Fruit fly (Drosophila melanogaster): ENCODE data around the gene CG4768.

The CG4768 gene

dm6 chrX:16783743-16784142 lies 8.2 kb upstream of the CG4768 start, which contains the start of gene mRpL22 (continued):
- no peak for TF ChIP-seq Jarid2 (GFP tag; optimal IDR thresholded peaks at IDR 0.05)
- TF ChIP-seq CG17361 (GFP tag; IDR thresholded peaks at IDR 0.05) = peak; percentile 11; the same call in 1 of the 3 replicates
- no peak for TF ChIP-seq kah (GFP tag; optimal IDR thresholded peaks at IDR 0.05)
- no peak for TF ChIP-seq CG15696 (tag; optimal IDR thresholded peaks at IDR 0.05)
- peak; percentile 47 for TF ChIP-seq Dref (GFP tag; IDR thresholded peaks at IDR 0.05)
- TF ChIP-seq crp (GFP tag; optimal IDR thresholded peaks at IDR 0.05) = peak in 1 of 2 experiments; percentile 77
- no peak for TF ChIP-seq stc (GFP tag; IDR thresholded peaks at IDR 0.05)
- TF ChIP-seq Med (GFP tag) = peak; percentile 37
- TF ChIP-seq nom (GFP tag; optimal IDR thresholded peaks at IDR 0.05) = peak; percentile 8
- peak; percentile 50 for TF ChIP-seq CG2116 (GFP tag; optimal IDR thresholded peaks at IDR 0.05)
- TF ChIP-seq bbx (GFP tag; IDR thresholded peaks at IDR 0.05; ENCODE audit: partially characterized antibody) = peak; percentile 36; the same call in 1 of the 2 replicates
- TF ChIP-seq Ets97D (GFP tag; optimal IDR thresholded peaks at IDR 0.05) = peak; percentile 30
- TF ChIP-seq unc-4 (GFP tag; IDR thresholded peaks at IDR 0.05; ENCODE audit: partially characterized antibody) = 0 out of 2 replicates have a peak, but pooled peaks have one; percentile 19
- TF ChIP-seq en (GFP tag; optimal IDR thresholded peaks at IDR 0.05) = no peak
- TF ChIP-seq sob (GFP tag; IDR thresholded peaks at IDR 0.05) = no peak
- peak; percentile 20 for TF ChIP-seq CG12659 (GFP tag; optimal IDR thresholded peaks at IDR 0.05)

- TF ChIP-seq CG12659 (GFP tag; optimal IDR thresholded peaks at IDR 0.05) (peak; percentile 27), CG13287 (GFP tag; IDR thresholded peaks at IDR 0.05; ENCODE audit: partially characterized antibody) (peak; percentile 15; the same call in 1 of the 2 replicates), toy (GFP tag; IDR thresholded peaks at IDR 0.05) (no peak), HHEX (GFP tag; optimal IDR thresholded peaks at IDR 0.05) (no peak), HLH54F (GFP tag; optimal IDR thresholded peaks at IDR 0.05) (no peak), CG9437 (GFP tag; optimal IDR thresholded peaks at IDR 0.05) (peak; percentile 43), CG12155 (GFP tag; optimal IDR thresholded peaks at IDR 0.05) (no peak), CG1602 (GFP tag; optimal IDR thresholded peaks at IDR 0.05) (no peak), CG9932 (GFP tag; IDR thresholded peaks at IDR 0.05) (peak; percentile 26; the same call in 1 of the 2 replicates), vnd (GFP tag; IDR thresholded peaks at IDR 0.05; ENCODE audit: partially characterized antibody) (no peak), D19B (GFP tag; optimal IDR thresholded peaks at IDR 0.05) (no peak), CG3995 (GFP tag; optimal IDR thresholded peaks at IDR 0.05) (peak; percentile 72), CG10267 (tag; optimal IDR thresholded peaks at IDR 0.05) (peak; percentile 9), CG4282 (GFP tag; optimal IDR thresholded peaks at IDR 0.05) (no peak), CG16779 (GFP tag; IDR thresholded peaks at IDR 0.05) (no peak), TFAM (GFP tag; optimal IDR thresholded peaks at IDR 0.05) (no peak), BEAF-32 (GFP tag; optimal IDR thresholded peaks at IDR 0.05) (no peak), phol (tag; optimal IDR thresholded peaks at IDR 0.05) (peak; percentile 8), vvl (GFP tag; IDR thresholded peaks at IDR 0.05) (0 out of 2 replicates have a peak, but pooled peaks have one; percentile 30), CG17361 (GFP tag; IDR thresholded peaks at IDR 0.05) (no peak; the same call in 2 of the 3 replicates), Ets65A (GFP tag) (peak; percentile 79), Kr (GFP tag; optimal IDR thresholded peaks at IDR 0.05) (no peak), CG15269 (tag; optimal IDR thresholded peaks at IDR 0.05) (no peak), pan (optimal IDR thresholded peaks at IDR 0.05) (no peak), pan (GFP tag; optimal IDR thresholded peaks at IDR 0.05 in 1 of 2, IDR thresholded peaks at IDR 0.05 in 1 of 2) (peak in 1 of 2 experiments; percentile 22), seq (GFP tag; IDR thresholded peaks at IDR 0.05) (no peak), Side (GFP tag; optimal IDR thresholded peaks at IDR 0.05) (no peak), Doc3 (GFP tag; IDR thresholded peaks at IDR 0.05; ENCODE audit: partially characterized antibody) (0 out of 3 replicates have a peak, but pooled peaks have one; percentile 41), gsb (GFP tag; IDR thresholded peaks at IDR 0.05) (no peak), CG17612 (GFP tag; IDR thresholded peaks at IDR 0.05) (no peak), row (GFP tag; IDR thresholded peaks at IDR 0.05) (peak; percentile 48), chif (GFP tag; optimal IDR thresholded peaks at IDR 0.05) (no peak), Ets97D (GFP tag; optimal IDR thresholded peaks at IDR 0.05) (peak; percentile 57), CG4328 (GFP tag; optimal IDR thresholded peaks at IDR 0.05) (no peak), onecut (GFP tag; IDR thresholded peaks at IDR 0.05) (peak; percentile 84), Antp (GFP tag; optimal IDR thresholded peaks at IDR 0.05) (no peak)
These were observed 5.0 kb upstream of the CG4768 start, which contains the start of the genes CG9609 and Sap30 for dm6 chrX:16786860-16787415. Gene CG9609 (minus strand): TSS chrX:16787008. Gene Sap30 (plus strand): TSS chrX:16787283.

Data from whole organism, embryonic.